Worm (Caenorhabditis elegans): ENCODE results near the gene icln-1.

DNA sequence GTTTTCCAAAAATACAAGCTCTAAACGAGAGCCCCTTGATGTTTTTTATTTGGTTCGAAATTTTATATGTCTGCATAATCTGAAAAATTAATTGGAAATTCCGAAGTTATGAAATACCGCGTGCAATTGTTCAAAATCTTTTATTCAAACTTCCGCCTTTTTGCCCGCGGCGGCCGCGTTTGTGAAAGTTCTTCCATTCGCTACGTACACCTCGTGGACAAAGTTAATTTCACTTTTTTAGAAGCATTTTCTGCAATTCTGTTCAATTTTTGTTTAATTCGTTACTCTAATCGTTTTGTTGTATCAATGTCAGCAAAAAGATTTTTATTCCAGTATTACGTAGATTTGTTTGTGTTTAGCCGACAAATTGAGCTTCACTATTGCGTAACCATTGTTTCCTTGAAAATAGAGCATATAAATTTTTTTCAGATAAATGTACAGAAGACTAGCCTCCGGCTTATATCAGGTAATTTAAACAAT, 21.2 kb downstream of the icln-1 start, which contains the start of gene mppb-1:
- TF ChIP-seq mec-3 (tag; optimal IDR thresholded peaks at IDR 0.05; ENCODE audit: borderline replicate concordance) (peak; percentile 55), nhr-11 (tag; optimal IDR thresholded peaks at IDR 0.05) (no peak), pha-4 (tag; optimal IDR thresholded peaks at IDR 0.05) (no peak)

Data from whole organism, late embryonic.